Worm (Caenorhabditis elegans) whole organism, midembryonic: Measurements from ENCODE around the gene C33H5.13.

Experiments
- T22C8.4 ChIP-seq: fragments of 200-800 bp; sonication (Bioruptor generic); IDR thresholded peaks from 2 replicates; pipeline ENCODE4 v1.3.6; 2022; ENCODE audit warnings: missing genetic modification characterization, missing compliant biosample characterization
- cog-1 ChIP-seq: sonication (generic microtip); optimal IDR thresholded peaks from 2 replicates; lab custom pipeline; 2016; ENCODE audit warnings: missing genetic modification characterization, missing compliant biosample characterization
- flt-1 ChIP-seq: fragments of 200-800 bp; sonication (Bioruptor generic); IDR thresholded peaks from 2 replicates; pipeline ENCODE4 v1.3.6; 2022; ENCODE audit warnings: missing genetic modification characterization, missing compliant biosample characterization
- klf-2 ChIP-seq: fragments of 200-800 bp; sonication (Bioruptor generic); conservative IDR thresholded peaks from 2 replicates; pipeline ENCODE4 v1.3.6; 2022; ENCODE audit warnings: missing genetic modification reagents, missing genetic modification characterization, missing compliant biosample characterization
- med-1 ChIP-seq: sonication (generic microtip); optimal IDR thresholded peaks from 2 replicates; lab custom pipeline; 2017; ENCODE audit warnings: missing genetic modification characterization, mild to moderate bottlenecking, missing compliant biosample characterization, antibody characterized with exemption, missing genetic modification reagents; ENCODE audit not compliant: insufficient read depth
- ref-1 ChIP-seq: fragments of 200-800 bp; sonication (Bioruptor generic); conservative IDR thresholded peaks from 2 replicates; pipeline ENCODE4 v1.3.6; 2022; ENCODE audit warnings: missing genetic modification reagents, missing genetic modification characterization, missing compliant biosample characterization
- tab-1 ChIP-seq: fragments of 200-800 bp; sonication (Bioruptor generic); IDR thresholded peaks from 2 replicates; pipeline ENCODE4 v1.3.6; 2022; ENCODE audit warnings: missing genetic modification characterization, missing compliant biosample characterization
- ztf-23 ChIP-seq: fragments of 200-800 bp; sonication (Bioruptor generic); IDR thresholded peaks from 2 replicates; pipeline ENCODE4 v1.3.6; 2022; ENCODE audit warnings: missing genetic modification reagents, missing genetic modification characterization, missing compliant biosample characterization
- ztf-29 ChIP-seq: fragments of 200-800 bp; sonication (Bioruptor generic); IDR thresholded peaks from 2 replicates; pipeline ENCODE4 v1.3.6; 2022; ENCODE audit warnings: missing genetic modification reagents, missing genetic modification characterization, missing compliant biosample characterization

Gene C33H5.13

DNA sequence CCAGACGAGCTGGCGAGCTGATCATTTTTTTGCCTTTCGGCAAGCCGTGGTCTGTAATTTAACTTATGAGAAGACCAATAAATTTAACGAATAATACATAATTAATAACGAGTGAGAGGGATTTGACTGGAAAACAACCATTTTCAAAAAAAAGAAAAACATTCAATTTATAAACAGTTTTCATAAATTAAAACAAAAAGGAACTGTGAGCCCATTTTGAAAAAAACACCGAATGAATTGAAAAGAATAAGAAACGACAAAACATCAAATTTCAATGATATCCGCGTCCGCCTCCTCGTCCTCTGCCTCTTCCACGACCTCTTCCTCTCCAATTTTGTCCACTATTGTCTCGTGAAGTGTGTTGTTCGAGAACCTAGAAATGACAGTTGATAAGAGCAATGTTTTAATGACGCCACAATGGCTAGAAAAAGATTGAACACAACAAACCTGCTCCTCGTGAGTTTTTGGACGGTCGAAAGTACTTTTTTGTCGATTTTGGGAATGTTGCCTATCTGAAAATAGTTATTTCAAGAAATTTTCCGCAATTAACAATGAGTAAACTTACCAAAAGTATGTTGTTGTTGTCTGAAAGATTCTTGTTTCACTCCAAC, 8.2 kb downstream of the C33H5.13 start, which contains the start of gene tag-321:
Gene tag-321 (minus strand): TSS at position 51 of the 611 bp plus-strand sequence.
- TF ChIP-seq ztf-29 (GFP tag; lab: Robert Waterston, UW): no peak
- TF ChIP-seq ref-1: no peak
- TF ChIP-seq tab-1 (GFP tag; lab: Robert Waterston, UW): no peak
- no peak for TF ChIP-seq T22C8.4 (GFP tag; lab: Robert Waterston, UW)
- TF ChIP-seq med-1 (GFP tag; lab: Kevin White, UChicago): no peak
- TF ChIP-seq flt-1: no peak
- TF ChIP-seq klf-2 (GFP tag; lab: Robert Waterston, UW): no peak
- TF ChIP-seq ztf-23: no peak
- no peak for TF ChIP-seq cog-1 (tag; lab: Kevin White, UChicago)

DNA sequence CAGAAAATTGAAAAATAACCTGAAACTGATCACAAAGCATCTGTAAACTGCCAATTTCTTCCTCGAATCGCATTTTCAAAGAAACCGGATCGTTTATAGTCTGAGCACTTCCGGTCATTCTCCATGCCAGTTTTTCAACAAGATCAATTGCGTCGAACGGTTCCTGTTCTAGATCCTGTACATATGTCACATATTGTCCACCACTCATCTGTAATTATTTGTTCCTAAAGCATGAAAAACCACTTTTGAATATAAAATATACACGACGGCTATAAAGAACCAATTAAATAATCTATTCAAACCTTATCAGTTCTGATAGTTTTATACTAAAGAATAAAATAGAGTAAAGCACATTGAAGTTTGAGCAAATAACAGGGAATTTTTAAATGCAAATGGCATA, 9.8 kb downstream of the C33H5.13 start, which contains the start of gene sec-10:
Gene sec-10 (minus strand): TSS at position 208 of the 400 bp plus-strand sequence.
- TF ChIP-seq ztf-29 (GFP tag; lab: Robert Waterston, UW): no peak
- no peak for TF ChIP-seq klf-2 (GFP tag; lab: Robert Waterston, UW)
- TF ChIP-seq cog-1 (tag; lab: Kevin White, UChicago): no peak
- no peak for TF ChIP-seq ztf-23

DNA sequence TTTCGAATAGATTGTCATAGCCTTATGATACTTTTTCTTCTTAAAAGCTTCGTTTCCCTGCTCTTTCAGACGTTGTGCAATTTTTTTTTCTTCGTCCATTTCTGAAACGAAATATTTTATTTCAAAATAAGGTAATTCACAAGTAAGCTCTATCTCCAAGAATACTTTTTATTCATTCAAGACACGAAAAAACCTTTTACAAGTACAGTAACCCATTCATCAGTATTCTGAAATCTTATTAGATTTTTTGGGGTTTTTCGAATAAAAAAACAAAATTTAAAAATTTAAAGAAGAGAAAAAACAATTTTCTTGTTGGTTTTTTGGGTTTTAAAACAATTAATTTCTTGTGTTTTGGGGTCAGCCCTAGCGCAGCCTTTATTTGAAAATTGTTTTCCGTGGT, 13.2 kb downstream of the C33H5.13 start, which contains the start of gene rpap-3:
Gene rpap-3 (minus strand): TSS at position 101 of the 400 bp plus-strand sequence.
- TF ChIP-seq T22C8.4 (GFP tag; lab: Robert Waterston, UW): no peak
- TF ChIP-seq klf-2 (GFP tag; lab: Robert Waterston, UW): no peak
- TF ChIP-seq ref-1: no peak
- no peak for TF ChIP-seq flt-1

DNA sequence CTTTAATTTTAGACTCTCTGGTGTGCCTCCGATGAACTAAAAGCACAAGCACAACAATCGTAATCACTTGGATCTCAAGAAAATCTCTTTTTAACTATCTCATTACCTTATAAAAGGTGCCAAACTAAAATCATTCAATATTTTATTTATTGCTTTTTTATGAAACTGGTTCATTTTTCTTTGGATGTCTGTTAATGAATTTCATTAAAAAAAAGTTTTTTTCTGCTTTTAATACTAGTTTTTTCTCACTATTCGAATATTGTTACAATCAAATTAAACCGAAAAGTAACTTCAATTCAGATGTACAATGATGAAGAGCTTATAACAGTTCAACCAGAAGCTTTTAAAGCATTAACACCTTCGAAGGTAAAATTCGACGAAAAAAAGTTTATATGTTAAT, 16.3 kb downstream of the C33H5.13 start, which contains the start of gene swd-2.1:
Gene swd-2.1 (plus strand): TSS at position 301 of the 400 bp plus-strand sequence.
- TF ChIP-seq ztf-23 (no peak), ref-1 (no peak), flt-1 (no peak), ztf-29 (GFP tag; lab: Robert Waterston, UW) (no peak), cog-1 (tag; lab: Kevin White, UChicago) (no peak), T22C8.4 (GFP tag; lab: Robert Waterston, UW) (no peak), med-1 (GFP tag; lab: Kevin White, UChicago) (no peak), tab-1 (GFP tag; lab: Robert Waterston, UW) (no peak), klf-2 (GFP tag; lab: Robert Waterston, UW) (no peak)

DNA sequence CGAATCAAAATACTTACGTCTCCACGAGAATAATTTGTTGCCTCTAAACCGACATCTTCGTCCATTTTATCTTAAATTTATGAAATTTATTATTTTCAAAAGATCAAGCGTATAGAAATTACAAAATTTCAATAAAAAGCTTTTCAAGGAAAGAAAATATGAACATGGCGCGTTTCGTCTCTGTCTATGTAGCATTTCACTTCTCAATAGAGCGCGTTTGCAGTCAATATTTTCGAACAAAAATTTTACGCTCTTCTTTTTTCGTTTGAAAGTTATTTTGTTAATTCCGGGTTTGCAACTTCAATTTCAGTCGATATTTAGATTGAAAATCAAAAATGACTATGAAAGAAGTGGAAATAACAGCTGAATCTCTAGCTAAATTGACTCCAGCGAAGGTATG, 17.9 kb downstream of the C33H5.13 start, which contains the start of the genes hcf-1 and swd-2.2:
Gene hcf-1 (minus strand): TSS at position 70 of the 400 bp plus-strand sequence.
Gene swd-2.2 (plus strand): TSS at position 206 of the 400 bp plus-strand sequence.
- no peak for TF ChIP-seq ztf-23
- no peak for TF ChIP-seq med-1 (GFP tag; lab: Kevin White, UChicago)
- no peak for TF ChIP-seq flt-1
- no peak for TF ChIP-seq cog-1 (tag; lab: Kevin White, UChicago)
- no peak for TF ChIP-seq T22C8.4 (GFP tag; lab: Robert Waterston, UW)
- no peak for TF ChIP-seq tab-1 (GFP tag; lab: Robert Waterston, UW)
- no peak for TF ChIP-seq ref-1
- no peak for TF ChIP-seq klf-2 (GFP tag; lab: Robert Waterston, UW)
- TF ChIP-seq ztf-29 (GFP tag; lab: Robert Waterston, UW): no peak

DNA sequence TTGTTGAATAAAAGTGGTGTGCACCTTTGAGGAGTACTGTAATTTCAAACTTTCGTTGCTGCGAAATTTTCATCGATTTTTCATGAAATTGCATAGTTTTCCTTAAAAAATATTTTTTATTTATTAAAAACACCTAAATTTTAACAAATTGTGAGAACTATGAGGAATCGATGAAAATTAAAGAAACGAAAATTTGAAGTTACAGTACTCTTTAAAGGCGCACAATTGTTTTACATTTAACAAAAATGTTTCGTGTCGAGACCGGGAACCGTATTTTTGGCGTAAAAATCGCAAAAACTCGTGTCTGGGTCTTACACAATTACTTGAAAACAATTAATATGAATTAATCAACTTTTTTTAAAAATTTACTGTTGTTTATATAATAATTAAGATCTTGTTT, 21.9 kb downstream of the C33H5.13 start, which contains the start of gene rdl-1:
Gene rdl-1 (minus strand): TSS at position 101 of the 400 bp plus-strand sequence.
- TF ChIP-seq klf-2 (GFP tag; lab: Robert Waterston, UW): no peak
- no peak for TF ChIP-seq T22C8.4 (GFP tag; lab: Robert Waterston, UW)
- no peak for TF ChIP-seq cog-1 (tag; lab: Kevin White, UChicago)
- no peak for TF ChIP-seq tab-1 (GFP tag; lab: Robert Waterston, UW)

DNA sequence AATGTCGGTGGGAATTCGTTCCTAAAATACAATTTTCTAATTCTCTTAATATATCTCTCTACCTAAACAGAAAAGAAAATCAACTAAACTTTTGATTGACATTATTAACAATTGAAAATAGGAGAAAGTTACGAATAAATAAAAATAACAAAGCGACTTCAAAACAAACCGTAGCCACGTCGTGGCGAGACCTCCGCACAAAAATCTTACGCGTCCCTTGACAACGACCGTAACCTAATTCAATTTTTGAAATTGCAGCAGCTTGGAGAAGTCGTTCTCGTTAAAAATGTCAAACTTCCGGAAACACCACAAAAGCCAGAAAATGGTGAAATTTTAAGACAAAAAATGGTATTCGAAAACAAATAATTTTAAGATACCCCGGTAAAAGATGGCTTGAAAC, 27.7 kb downstream of the C33H5.13 start:
- TF ChIP-seq tab-1 (GFP tag; lab: Robert Waterston, UW) (no peak), cog-1 (tag; lab: Kevin White, UChicago) (no peak), T22C8.4 (GFP tag; lab: Robert Waterston, UW) (no peak), flt-1 (no peak), klf-2 (GFP tag; lab: Robert Waterston, UW) (no peak), ref-1 (no peak), ztf-23 (no peak), ztf-29 (GFP tag; lab: Robert Waterston, UW) (no peak), med-1 (GFP tag; lab: Kevin White, UChicago) (no peak)

DNA sequence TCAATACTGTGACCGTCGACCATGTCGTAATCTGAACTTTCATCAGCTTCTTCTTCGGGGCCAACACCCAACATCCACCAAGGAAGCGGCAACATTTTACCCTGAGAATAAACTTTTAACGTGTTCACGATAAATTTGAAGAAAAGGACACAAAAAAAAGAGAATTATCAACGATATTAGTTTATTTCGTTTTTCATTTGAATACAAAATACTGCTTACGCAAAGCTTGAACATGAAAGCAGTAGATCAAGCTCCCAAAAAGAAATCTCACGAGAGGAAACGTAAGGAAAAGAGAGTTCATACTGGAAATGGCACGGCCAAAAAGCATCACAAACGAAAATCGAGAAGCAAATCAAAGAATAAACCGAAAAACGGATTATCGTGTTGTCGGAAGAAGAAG, 28.3 kb downstream of the C33H5.13 start, which contains the start of the genes C46A5.6 and C46A5.1:
Gene C46A5.6 (minus strand): TSS at position 101 of the 400 bp plus-strand sequence.
Gene C46A5.1 (plus strand): TSS at position 184 of the 400 bp plus-strand sequence.
- no peak for TF ChIP-seq ztf-23
- TF ChIP-seq med-1 (GFP tag; lab: Kevin White, UChicago): no peak
- no peak for TF ChIP-seq ref-1
- TF ChIP-seq cog-1 (tag; lab: Kevin White, UChicago): no peak
- TF ChIP-seq klf-2 (GFP tag; lab: Robert Waterston, UW): no peak

DNA sequence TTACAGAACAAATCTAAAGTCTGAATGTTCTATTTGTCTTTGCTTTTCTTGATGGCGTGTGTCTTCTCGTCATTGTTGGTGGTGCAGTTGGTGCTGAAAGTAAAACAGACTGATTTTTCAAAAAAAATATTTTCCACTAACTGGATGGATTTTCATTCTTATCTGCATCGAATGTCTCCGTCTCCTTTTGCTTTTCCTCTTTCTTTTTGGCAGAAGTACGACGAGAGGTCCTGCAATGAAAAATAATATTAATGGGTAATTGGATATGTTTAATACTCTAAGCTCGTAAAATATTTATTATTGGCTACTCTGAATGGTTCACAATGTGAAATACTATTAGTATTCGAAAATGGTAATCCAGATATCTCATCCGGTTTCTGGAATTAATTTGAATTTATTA, 31.9 kb downstream of the C33H5.13 start, which contains the start of gene del-7:
Gene del-7 (plus strand): TSS at position 301 of the 400 bp plus-strand sequence.
- no peak for TF ChIP-seq tab-1 (GFP tag; lab: Robert Waterston, UW)
- TF ChIP-seq flt-1: no peak
- TF ChIP-seq ref-1: no peak
- TF ChIP-seq ztf-23: no peak
- TF ChIP-seq med-1 (GFP tag; lab: Kevin White, UChicago): no peak
- TF ChIP-seq klf-2 (GFP tag; lab: Robert Waterston, UW): no peak
- no peak for TF ChIP-seq ztf-29 (GFP tag; lab: Robert Waterston, UW)
- no peak for TF ChIP-seq T22C8.4 (GFP tag; lab: Robert Waterston, UW)
- TF ChIP-seq cog-1 (tag; lab: Kevin White, UChicago): no peak
